Fruit fly (Drosophila melanogaster): ENCODE data around the gene CG8100.

DNA sequence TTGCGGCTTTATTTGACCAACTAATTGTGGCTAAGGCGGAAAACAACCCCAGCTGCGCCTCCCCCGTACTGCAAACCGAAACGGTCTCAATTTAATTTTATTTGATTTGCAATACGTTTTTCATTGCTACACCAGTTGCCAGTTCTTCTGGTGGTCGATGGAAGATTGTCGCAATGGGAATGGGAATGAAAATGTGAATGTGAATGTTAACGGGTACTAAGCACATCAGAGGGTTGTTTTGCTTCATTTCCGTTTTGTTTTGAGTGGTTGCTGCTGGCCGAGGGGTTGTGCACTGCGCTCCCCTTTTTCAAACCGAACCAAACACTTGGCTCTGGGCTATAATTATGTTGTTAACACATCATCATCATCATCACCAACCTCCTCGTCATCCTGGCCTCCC is 30.7 kb downstream of the CG8100 start:
- no peak for TF ChIP-seq CG5204 (GFP tag; optimal IDR thresholded peaks at IDR 0.05)
- no peak for TF ChIP-seq Clk (GFP tag; optimal IDR thresholded peaks at IDR 0.05)
- TF ChIP-seq Crg-1 (GFP tag; optimal IDR thresholded peaks at IDR 0.05) = no peak
- no peak for TF ChIP-seq CG12768 (GFP tag; optimal IDR thresholded peaks at IDR 0.05)
- TF ChIP-seq CG11617 (GFP tag; optimal IDR thresholded peaks at IDR 0.05) = no peak
- TF ChIP-seq cic (GFP tag; optimal IDR thresholded peaks at IDR 0.05) = no peak
- no peak for TF ChIP-seq ovo (GFP tag; optimal IDR thresholded peaks at IDR 0.05)
- no peak for TF ChIP-seq CG33017 (tag; optimal IDR thresholded peaks at IDR 0.05)
- TF ChIP-seq kay (GFP tag; ENCODE audit: borderline replicate concordance) = no peak
- no peak for TF ChIP-seq toe (GFP tag; optimal IDR thresholded peaks at IDR 0.05)
- no peak for TF ChIP-seq Mnt (GFP tag; optimal IDR thresholded peaks at IDR 0.05)
- no peak for TF ChIP-seq cnc (optimal IDR thresholded peaks at IDR 0.05)

Measured in whole organism, adult.